Fruit fly (Drosophila melanogaster) whole organism: Measurements from ENCODE around the gene CG15406.

ENCODE experiments used
- CG8478 ChIP-seq: fragments of >200 bp; optimal IDR thresholded peaks from 2 replicates; lab custom pipeline; 2018; ENCODE audit warnings: inconsistent platforms
- Dll ChIP-seq: fragments of >200 bp; optimal IDR thresholded peaks from 2 replicates; lab custom pipeline; 2017
- EcR ChIP-seq, 2 experiments: fragments of >200 bp; optimal IDR thresholded peaks; 2 replicates each; lab custom pipeline; 2017; ENCODE audit warnings: missing biosample characterization in 2 of 2, missing genetic modification characterization in 2 of 2, missing genetic modification reagents in 2 of 2
- pan ChIP-seq: fragments of >200 bp; optimal IDR thresholded peaks from 2 replicates; lab custom pipeline; 2017
- psq ChIP-seq: fragments of >200 bp; optimal IDR thresholded peaks from 2 replicates; lab custom pipeline; 2017
- usp ChIP-seq: fragments of >200 bp; optimal IDR thresholded peaks from 2 replicates; lab custom pipeline; 2017; ENCODE audit warnings: missing biosample characterization, missing genetic modification characterization, mixed read lengths

Gene CG15406

dm6 chr2L:3308529-3309272 is at the start of gene CG15406:
CG15406 (plus strand) TSS chr2L:3309222.
- no peak for TF ChIP-seq pan (lab: Kevin White, UChicago)
- TF ChIP-seq usp: no peak
- no peak for TF ChIP-seq EcR (GFP tag; optimal IDR thresholded peaks at IDR 0.05; lab: Kevin White, UChicago)
- no peak for TF ChIP-seq Dll
- TF ChIP-seq psq (lab: Kevin White, UChicago): no peak
- TF ChIP-seq CG8478 (lab: Kevin White, UChicago): no peak

- TF ChIP-seq CG8478 (lab: Kevin White, UChicago): no peak
- no peak for TF ChIP-seq Dll
- TF ChIP-seq EcR (GFP tag; optimal IDR thresholded peaks at IDR 0.05; lab: Kevin White, UChicago): no peak
- TF ChIP-seq pan (lab: Kevin White, UChicago): no peak
- TF ChIP-seq psq (lab: Kevin White, UChicago): no peak
- TF ChIP-seq usp: no peak
Measured at dm6 chr2L:3265635-3266034, 43.4 kb upstream of the CG15406 start.

DNA sequence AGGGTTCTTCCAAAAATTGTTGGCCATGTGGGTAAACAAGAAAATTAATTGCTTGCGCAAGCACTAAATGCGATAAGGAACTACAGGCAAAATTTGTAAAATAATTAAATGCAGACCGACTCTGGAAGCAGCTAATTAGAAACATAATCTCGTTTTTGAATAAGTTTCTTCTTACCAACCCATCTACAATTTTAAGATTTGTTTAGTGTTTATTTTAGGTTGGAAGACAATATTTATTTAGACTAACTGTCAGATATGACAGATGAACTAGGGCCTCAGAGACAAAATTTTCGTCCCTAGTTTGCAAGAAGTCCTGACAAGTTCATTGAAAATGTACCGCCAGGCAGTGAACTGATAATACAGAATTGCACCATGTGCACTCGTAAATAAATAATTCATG is 39.9 kb upstream of the CG15406 start, which contains the start of gene CG3347:
Gene CG3347 (plus strand): TSS at position 301 of the 400 bp plus-strand sequence.
- TF ChIP-seq psq (lab: Kevin White, UChicago): no peak
- TF ChIP-seq EcR (GFP tag; optimal IDR thresholded peaks at IDR 0.05; lab: Kevin White, UChicago): no peak
- TF ChIP-seq Dll: no peak
- no peak for TF ChIP-seq usp
- no peak for TF ChIP-seq CG8478 (lab: Kevin White, UChicago)
- no peak for TF ChIP-seq pan (lab: Kevin White, UChicago)

dm6 chr2L:3278786-3279185 is 30.2 kb upstream of the CG15406 start:
- TF ChIP-seq usp: no peak
- TF ChIP-seq CG8478 (lab: Kevin White, UChicago): no peak
- TF ChIP-seq psq (lab: Kevin White, UChicago): no peak
- no peak for TF ChIP-seq EcR (GFP tag; optimal IDR thresholded peaks at IDR 0.05; lab: Kevin White, UChicago)
- no peak for TF ChIP-seq pan (lab: Kevin White, UChicago)
- no peak for TF ChIP-seq Dll

- TF ChIP-seq EcR (GFP tag; optimal IDR thresholded peaks at IDR 0.05; lab: Kevin White, UChicago) (no peak), psq (lab: Kevin White, UChicago) (no peak), Dll (no peak), pan (lab: Kevin White, UChicago) (no peak), CG8478 (lab: Kevin White, UChicago) (no peak), usp (no peak)
Measured at dm6 chr2L:3280484-3280993, 28.5 kb upstream of the CG15406 start, which contains the start of gene OtopLb. OtopLb (minus strand) TSS chr2L:3280534.

dm6 chr2L:3293718-3294340 is 15.2 kb upstream of the CG15406 start:
- TF ChIP-seq usp (no peak), EcR (GFP tag; optimal IDR thresholded peaks at IDR 0.05; lab: Kevin White, UChicago) (no peak), Dll (no peak), pan (lab: Kevin White, UChicago) (no peak), psq (lab: Kevin White, UChicago) (no peak), CG8478 (lab: Kevin White, UChicago) (no peak)

- TF ChIP-seq usp: no peak
- no peak for TF ChIP-seq CG8478 (lab: Kevin White, UChicago)
- no peak for TF ChIP-seq Dll
- no peak for TF ChIP-seq pan (lab: Kevin White, UChicago)
- no peak for TF ChIP-seq EcR (GFP tag; optimal IDR thresholded peaks at IDR 0.05; lab: Kevin White, UChicago)
- TF ChIP-seq psq (lab: Kevin White, UChicago): no peak
Measured at dm6 chr2L:3294572-3294971, 14.4 kb upstream of the CG15406 start, which contains the start of gene CG9664. CG9664 (minus strand) TSS chr2L:3294706.

DNA sequence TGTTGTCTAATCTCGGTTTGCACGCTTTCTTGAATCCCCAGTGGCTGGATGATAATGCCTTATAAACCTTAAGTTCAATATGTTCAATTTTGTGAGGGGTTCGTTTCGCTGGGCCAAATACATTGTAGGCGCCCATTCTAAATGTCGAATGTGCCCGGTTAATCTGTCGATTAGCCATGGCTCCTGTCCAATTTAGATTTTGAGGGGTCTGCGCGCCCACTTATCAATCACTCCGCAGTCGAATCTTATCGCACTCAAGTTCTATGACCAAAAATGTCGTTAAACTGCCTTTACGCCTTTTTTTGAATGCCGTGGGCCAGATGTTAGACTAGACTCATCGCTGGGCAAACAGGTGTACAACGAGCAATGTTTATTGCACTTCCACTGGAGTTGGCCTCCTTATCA is 11.0 kb upstream of the CG15406 start:
- TF ChIP-seq Dll (no peak), pan (lab: Kevin White, UChicago) (no peak), EcR (GFP tag; optimal IDR thresholded peaks at IDR 0.05; lab: Kevin White, UChicago) (no peak), usp (no peak), psq (lab: Kevin White, UChicago) (no peak), CG8478 (lab: Kevin White, UChicago) (no peak)

dm6 chr2L:3299142-3299541 is 9.9 kb upstream of the CG15406 start:
- TF ChIP-seq psq (lab: Kevin White, UChicago) (no peak), CG8478 (lab: Kevin White, UChicago) (no peak), usp (no peak), Dll (no peak), pan (lab: Kevin White, UChicago) (no peak), EcR (GFP tag; optimal IDR thresholded peaks at IDR 0.05; lab: Kevin White, UChicago) (no peak)

DNA sequence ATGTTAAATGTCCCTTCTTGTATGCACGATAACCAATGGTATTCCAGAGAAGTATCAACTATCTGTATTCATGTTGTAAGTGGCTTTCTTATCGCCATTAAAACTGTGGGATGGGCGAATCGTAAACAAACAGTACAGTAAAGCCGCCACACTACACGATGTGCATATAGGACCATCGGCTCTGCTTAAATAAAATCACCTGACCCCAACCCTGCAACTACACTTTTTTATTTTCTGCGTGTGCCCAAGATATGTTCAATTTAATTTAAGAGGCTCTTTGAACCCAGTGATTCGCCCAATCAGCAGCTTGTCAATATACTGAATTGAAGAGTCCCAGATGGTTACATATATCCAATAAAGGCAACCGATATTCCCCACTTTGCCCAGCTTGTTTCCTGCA is 9.2 kb upstream of the CG15406 start:
- TF ChIP-seq psq (lab: Kevin White, UChicago) (no peak), CG8478 (lab: Kevin White, UChicago) (no peak), Dll (no peak), pan (lab: Kevin White, UChicago) (no peak), EcR (GFP tag; optimal IDR thresholded peaks at IDR 0.05; lab: Kevin White, UChicago) (no peak), usp (no peak)

dm6 chr2L:3301058-3301457 is 8.0 kb upstream of the CG15406 start:
- TF ChIP-seq usp (no peak), Dll (no peak), pan (lab: Kevin White, UChicago) (no peak), psq (lab: Kevin White, UChicago) (no peak), EcR (GFP tag; optimal IDR thresholded peaks at IDR 0.05; lab: Kevin White, UChicago) (no peak), CG8478 (lab: Kevin White, UChicago) (no peak)
